Fruit fly (Drosophila melanogaster) whole organism: Measurements from ENCODE around the gene CG32536.

Experiments
- CG8478 ChIP-seq: fragments of >200 bp; optimal IDR thresholded peaks from 2 replicates; lab custom pipeline; 2018; ENCODE audit warnings: inconsistent platforms
- Dll ChIP-seq: fragments of >200 bp; optimal IDR thresholded peaks from 2 replicates; lab custom pipeline; 2017
- EcR ChIP-seq, 2 experiments: fragments of >200 bp; optimal IDR thresholded peaks; 2 replicates each; lab custom pipeline; 2017; ENCODE audit warnings: missing biosample characterization in 2 of 2, missing genetic modification characterization in 2 of 2, missing genetic modification reagents in 2 of 2
- pan ChIP-seq: fragments of >200 bp; optimal IDR thresholded peaks from 2 replicates; lab custom pipeline; 2017
- psq ChIP-seq: fragments of >200 bp; optimal IDR thresholded peaks from 2 replicates; lab custom pipeline; 2017
- usp ChIP-seq: fragments of >200 bp; optimal IDR thresholded peaks from 2 replicates; lab custom pipeline; 2017; ENCODE audit warnings: missing biosample characterization, missing genetic modification characterization, mixed read lengths

The CG32536 gene

dm6 chrX:19247200-19248052 is 29.3 kb downstream of the CG32536 start, which contains the start of gene CG7992:
CG7992 (minus strand) TSS chrX:19247250.
- TF ChIP-seq usp (GFP tag; lab: Kevin White, UChicago) (no peak), psq (lab: Kevin White, UChicago) (no peak), CG8478 (lab: Kevin White, UChicago) (no peak), Dll (lab: Kevin White, UChicago) (no peak), pan (lab: Kevin White, UChicago) (no peak), EcR (GFP tag; optimal IDR thresholded peaks at IDR 0.05; lab: Kevin White, UChicago) (no peak)

DNA sequence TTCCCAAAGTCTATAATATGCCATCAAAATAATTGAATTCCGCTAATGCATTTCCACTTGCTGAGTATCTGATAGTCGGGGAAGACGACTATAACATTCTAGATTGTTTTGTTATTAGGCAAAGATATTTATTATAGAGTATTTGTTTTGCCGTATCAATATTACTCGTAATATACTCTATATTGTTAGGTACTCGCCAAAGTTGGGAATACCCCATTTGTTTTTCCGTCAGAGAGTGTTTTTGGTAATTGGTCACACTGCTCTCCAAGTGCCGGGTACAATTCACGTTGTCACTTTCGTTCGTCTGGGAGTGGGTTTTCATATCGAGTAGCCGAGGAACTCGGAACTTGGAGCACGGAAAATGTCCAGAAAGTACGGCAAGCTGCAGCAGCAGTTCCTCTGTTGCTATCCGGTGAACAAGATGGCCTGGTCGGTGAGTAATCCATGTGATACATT is 33.3 kb downstream of the CG32536 start, which contains the start of gene CG7889:
Gene CG7889 (plus strand): TSS at position 253 of the 456 bp plus-strand sequence.
- TF ChIP-seq Dll (lab: Kevin White, UChicago), result no peak

DNA sequence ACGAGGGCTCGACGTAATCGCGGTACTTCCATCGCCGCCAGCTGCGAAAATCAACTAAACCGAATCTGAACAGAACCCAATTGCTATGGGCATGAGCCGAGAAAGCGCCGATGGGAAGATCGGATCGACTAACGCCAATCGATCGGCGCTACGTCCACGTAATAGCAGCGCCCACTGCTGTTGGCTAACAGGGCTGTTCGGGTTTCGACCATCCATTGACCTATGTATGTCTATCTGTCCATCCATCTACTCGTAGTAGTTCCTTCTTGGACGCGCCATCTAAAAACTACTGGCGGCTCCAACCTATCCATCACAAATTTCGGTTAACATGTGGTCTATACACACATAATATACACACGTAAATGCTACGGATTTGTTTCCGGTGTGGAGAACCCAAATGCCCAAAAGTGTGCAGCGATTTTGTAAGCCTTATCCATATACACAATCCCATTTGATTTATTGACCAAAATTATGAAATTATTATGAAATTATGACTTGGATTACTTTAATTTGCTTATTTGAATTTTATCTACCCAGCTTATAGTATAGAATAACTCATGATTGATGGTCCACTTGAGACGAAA is 34.8 kb downstream of the CG32536 start, which contains the start of gene CG14196:
Gene CG14196 (minus strand): TSS at position 51 of the 584 bp plus-strand sequence.
- TF ChIP-seq psq (lab: Kevin White, UChicago) (no peak), usp (GFP tag; lab: Kevin White, UChicago) (no peak), EcR (GFP tag; optimal IDR thresholded peaks at IDR 0.05; lab: Kevin White, UChicago) (no peak)

dm6 chrX:19240230-19240839 is 36.4 kb downstream of the CG32536 start:
- no peak for TF ChIP-seq Dll (lab: Kevin White, UChicago)
- no peak for TF ChIP-seq psq (lab: Kevin White, UChicago)
- TF ChIP-seq EcR (GFP tag; optimal IDR thresholded peaks at IDR 0.05; lab: Kevin White, UChicago), result no peak
- TF ChIP-seq usp (GFP tag; lab: Kevin White, UChicago), result no peak
- TF ChIP-seq pan (lab: Kevin White, UChicago), result no peak
- no peak for TF ChIP-seq CG8478 (lab: Kevin White, UChicago)

- no peak for TF ChIP-seq psq (lab: Kevin White, UChicago)
- TF ChIP-seq usp (GFP tag; lab: Kevin White, UChicago), result no peak
- TF ChIP-seq pan (lab: Kevin White, UChicago), result no peak
- no peak for TF ChIP-seq EcR (GFP tag; optimal IDR thresholded peaks at IDR 0.05; lab: Kevin White, UChicago)
- no peak for TF ChIP-seq CG8478 (lab: Kevin White, UChicago)
- TF ChIP-seq Dll (lab: Kevin White, UChicago), result no peak
Observed at dm6 chrX:19239365-19239764, 37.3 kb downstream of the CG32536 start.

DNA sequence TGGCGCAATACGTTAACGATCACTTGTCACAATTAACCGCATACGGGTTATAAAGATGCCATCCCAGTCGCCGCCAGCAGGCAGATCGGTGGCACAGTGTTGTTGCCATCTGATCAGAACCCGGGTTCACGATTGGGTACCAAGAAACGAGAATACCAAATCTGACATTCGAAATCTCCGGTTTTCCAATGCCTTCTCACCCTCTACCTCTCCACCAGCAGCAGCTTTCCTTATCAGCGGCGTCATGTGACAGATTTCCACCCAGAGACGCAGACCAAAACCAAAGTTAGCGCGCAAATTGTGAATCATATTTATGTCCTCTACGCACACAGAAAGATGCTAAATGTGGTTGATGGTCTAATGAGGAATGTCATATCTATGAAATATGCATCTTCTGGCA is 38.1 kb downstream of the CG32536 start:
- TF ChIP-seq usp (GFP tag; lab: Kevin White, UChicago), result no peak
- no peak for TF ChIP-seq CG8478 (lab: Kevin White, UChicago)
- TF ChIP-seq Dll (lab: Kevin White, UChicago), result no peak
- no peak for TF ChIP-seq pan (lab: Kevin White, UChicago)
- TF ChIP-seq EcR (GFP tag; optimal IDR thresholded peaks at IDR 0.05; lab: Kevin White, UChicago), result no peak
- TF ChIP-seq psq (lab: Kevin White, UChicago), result no peak

dm6 chrX:19229855-19230433 is 46.8 kb downstream of the CG32536 start:
- TF ChIP-seq EcR (GFP tag; optimal IDR thresholded peaks at IDR 0.05; lab: Kevin White, UChicago) (no peak), Dll (lab: Kevin White, UChicago) (no peak), psq (lab: Kevin White, UChicago) (no peak), CG8478 (lab: Kevin White, UChicago) (no peak)

DNA sequence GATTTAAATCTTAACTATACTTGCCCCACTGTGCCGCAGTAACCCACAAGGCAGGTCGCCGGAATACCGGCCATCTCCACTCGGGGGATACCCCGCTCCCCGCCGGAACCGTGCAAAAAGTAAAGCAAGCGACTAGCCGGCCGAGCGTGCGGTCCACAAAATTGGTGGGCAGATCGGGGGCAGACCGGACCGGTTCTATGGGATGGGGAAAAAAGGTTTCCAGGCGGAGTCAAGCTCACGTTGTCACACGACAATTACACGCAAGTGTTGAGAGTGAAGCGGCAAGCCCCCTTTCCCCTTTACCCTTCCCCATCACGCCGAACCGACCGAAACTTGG is 51.4 kb downstream of the CG32536 start:
- TF ChIP-seq usp (GFP tag; lab: Kevin White, UChicago) (no peak), Dll (lab: Kevin White, UChicago) (no peak), EcR (GFP tag; optimal IDR thresholded peaks at IDR 0.05; lab: Kevin White, UChicago) (no peak), CG8478 (lab: Kevin White, UChicago) (no peak), pan (lab: Kevin White, UChicago) (no peak), psq (lab: Kevin White, UChicago) (no peak)
